Fruit fly (Drosophila melanogaster): Measurements from ENCODE around the gene AdipoR.

The AdipoR gene

dm6 chr3R:22542773-22543411 is 4.8 kb downstream of the AdipoR start:
- TF ChIP-seq Mes4 (GFP tag; optimal IDR thresholded peaks at IDR 0.05) (no peak), sima (GFP tag; optimal IDR thresholded peaks at IDR 0.05) (no peak), Jarid2 (GFP tag; optimal IDR thresholded peaks at IDR 0.05) (no peak), CG13287 (GFP tag; IDR thresholded peaks at IDR 0.05; ENCODE audit: partially characterized antibody) (no peak), ranshi (GFP tag; IDR thresholded peaks at IDR 0.05) (peak; percentile 29; the same call in 1 of the 2 replicates), odd (GFP tag; optimal IDR thresholded peaks at IDR 0.05) (no peak), cwo (GFP tag; optimal IDR thresholded peaks at IDR 0.05) (no peak), lbe (GFP tag; optimal IDR thresholded peaks at IDR 0.05) (no peak), Adf1 (GFP tag; IDR thresholded peaks at IDR 0.05) (no peak), pan (optimal IDR thresholded peaks at IDR 0.05) (no peak), pan (GFP tag; optimal IDR thresholded peaks at IDR 0.05 in 1 of 2, IDR thresholded peaks at IDR 0.05 in 1 of 2) (peak in 1 of 2 experiments; percentile 23), pum (GFP tag; optimal IDR thresholded peaks at IDR 0.05) (no peak), CG15269 (tag; optimal IDR thresholded peaks at IDR 0.05) (peak; percentile 58), Meics (GFP tag; optimal IDR thresholded peaks at IDR 0.05) (peak; percentile 22), bowl (GFP tag; IDR thresholded peaks at IDR 0.05) (no peak), CG6854 (GFP tag; optimal IDR thresholded peaks at IDR 0.05) (no peak), Hr39 (optimal IDR thresholded peaks at IDR 0.05) (no peak), salm (tag; optimal IDR thresholded peaks at IDR 0.05) (no peak), Aef1 (GFP tag; IDR thresholded peaks at IDR 0.05) (0 out of 3 replicates have a peak, but pooled peaks have one; percentile 17), Bgb (GFP tag; IDR thresholded peaks at IDR 0.05; ENCODE audit: partially characterized antibody) (no peak), otp (GFP tag; IDR thresholded peaks at IDR 0.05) (no peak), CG3847 (GFP tag; IDR thresholded peaks at IDR 0.05) (no peak), Abd-B (GFP tag; optimal IDR thresholded peaks at IDR 0.05) (no peak), ind (GFP tag; optimal IDR thresholded peaks at IDR 0.05) (peak; percentile 22), CG6813 (GFP tag; optimal IDR thresholded peaks at IDR 0.05) (no peak), zfh1 (GFP tag; IDR thresholded peaks at IDR 0.05) (no peak), CG4282 (GFP tag; optimal IDR thresholded peaks at IDR 0.05) (no peak), CG6272 (GFP tag; IDR thresholded peaks at IDR 0.05) (no peak), CG7271 (tag; optimal IDR thresholded peaks at IDR 0.05) (no peak), Kr (GFP tag; optimal IDR thresholded peaks at IDR 0.05) (no peak), sqz (GFP tag; optimal IDR thresholded peaks at IDR 0.05) (no peak), aop (GFP tag; IDR thresholded peaks at IDR 0.05) (no peak), HLH4C (GFP tag; IDR thresholded peaks at IDR 0.05; ENCODE audit: partially characterized antibody) (no peak), Doc3 (GFP tag; IDR thresholded peaks at IDR 0.05; ENCODE audit: partially characterized antibody) (no peak), pzg (GFP tag; optimal IDR thresholded peaks at IDR 0.05) (no peak), danr (GFP tag; IDR thresholded peaks at IDR 0.05) (no peak), CG3726 (GFP tag; IDR thresholded peaks at IDR 0.05) (no peak), tup (GFP tag; optimal IDR thresholded peaks at IDR 0.05) (no peak), gsb-n (tag; optimal IDR thresholded peaks at IDR 0.05) (peak; percentile 9), Antp (GFP tag; optimal IDR thresholded peaks at IDR 0.05) (no peak), kni (GFP tag; optimal IDR thresholded peaks at IDR 0.05) (no peak), Pdp1 (GFP tag; optimal IDR thresholded peaks at IDR 0.05) (no peak), tll (GFP tag; optimal IDR thresholded peaks at IDR 0.05) (no peak), BEAF-32 (GFP tag; optimal IDR thresholded peaks at IDR 0.05) (no peak), Eip74EF (GFP tag; optimal IDR thresholded peaks at IDR 0.05) (no peak), CG17361 (GFP tag; IDR thresholded peaks at IDR 0.05) (0 out of 3 replicates have a peak, but pooled peaks have one; percentile 25), CG10274 (GFP tag; optimal IDR thresholded peaks at IDR 0.05) (no peak), CG14050 (GFP tag; IDR thresholded peaks at IDR 0.05) (peak; percentile 45; the same call in 1 of the 3 replicates), CG14965 (GFP tag; optimal IDR thresholded peaks at IDR 0.05; ENCODE audit: borderline replicate concordance) (no peak)
